Worm (Caenorhabditis elegans): ENCODE data around the gene Y67D8C.22.

Gene Y67D8C.22

ce11 chrIV:3046889-3047288 lies 29.2 kb downstream of the Y67D8C.22 start:
- TF ChIP-seq mes-2 (tag; optimal IDR thresholded peaks at IDR 0.05; ENCODE audit: poor library complexity, severe bottlenecking) (no peak), set-16 (GFP tag; IDR thresholded peaks at IDR 0.05) (peak; percentile 72)

ce11 chrIV:3046009-3046408 lies 30.1 kb downstream of the Y67D8C.22 start:
- TF ChIP-seq Y48G9A.11 (GFP tag; IDR thresholded peaks at IDR 0.05) = no peak
- no peak for TF ChIP-seq zag-1 (tag; optimal IDR thresholded peaks at IDR 0.05)
- peak; percentile 63 for TF ChIP-seq set-16 (GFP tag; IDR thresholded peaks at IDR 0.05)
- TF ChIP-seq ceh-20 (GFP tag; IDR thresholded peaks at IDR 0.05) = no peak
- TF ChIP-seq mdl-1 (tag; optimal IDR thresholded peaks at IDR 0.05) = no peak

- TF ChIP-seq ceh-28 (tag; optimal IDR thresholded peaks at IDR 0.05) (no peak), pha-4 (GFP tag; IDR thresholded peaks at IDR 0.05) (0 out of 2 replicates have a peak, but pooled peaks have one; percentile 47), pha-4 (tag; optimal IDR thresholded peaks at IDR 0.05) (no peak), saeg-2 (GFP tag; IDR thresholded peaks at IDR 0.05) (no peak), lin-39 (tag; optimal IDR thresholded peaks at IDR 0.05) (no peak), zfp-2 (tag; optimal IDR thresholded peaks at IDR 0.05) (no peak), daf-8 (GFP tag; IDR thresholded peaks at IDR 0.05) (no peak), Y48G9A.11 (GFP tag; IDR thresholded peaks at IDR 0.05) (no peak), set-16 (GFP tag; IDR thresholded peaks at IDR 0.05) (peak; percentile 90), aha-1 (tag) (peak; percentile 46)
Measured at ce11 chrIV:3044158-3044557, 31.9 kb downstream of the Y67D8C.22 start.

ce11 chrIV:3038740-3039139 lies 37.4 kb downstream of the Y67D8C.22 start:
- TF ChIP-seq arid-1 (GFP tag; conservative IDR thresholded peaks at IDR 0.05) = no peak
- TF ChIP-seq set-16 (GFP tag; IDR thresholded peaks at IDR 0.05) = peak; percentile 90
- no peak for TF ChIP-seq mdl-1 (tag; optimal IDR thresholded peaks at IDR 0.05)

- TF ChIP-seq set-16 (GFP tag; IDR thresholded peaks at IDR 0.05) = peak; percentile 84
- no peak for TF ChIP-seq lin-15B (tag; optimal IDR thresholded peaks at IDR 0.05)
Measured at ce11 chrIV:3037932-3038331, 38.2 kb downstream of the Y67D8C.22 start.

ce11 chrIV:3035375-3035774 lies 40.7 kb downstream of the Y67D8C.22 start:
- TF ChIP-seq F49E8.2 (tag; optimal IDR thresholded peaks at IDR 0.05; ENCODE audit: borderline replicate concordance) = no peak
- peak; percentile 69 for TF ChIP-seq set-16 (GFP tag; IDR thresholded peaks at IDR 0.05)
- TF ChIP-seq unc-62 (GFP tag; optimal IDR thresholded peaks at IDR 0.05 in 1 of 2) = peak in 1 of 2 experiments; percentile 79
- TF ChIP-seq unc-62 (tag; optimal IDR thresholded peaks at IDR 0.05) = no peak

- TF ChIP-seq lin-38 (GFP tag; IDR thresholded peaks at IDR 0.05) = peak; percentile 38; the same call in 1 of the 2 replicates
- 0 out of 2 replicates have a peak, but pooled peaks have one; percentile 38 for TF ChIP-seq arid-1 (GFP tag; conservative IDR thresholded peaks at IDR 0.05)
- peak in 1 of 2 experiments; percentile 25 for TF ChIP-seq daf-16 (GFP tag; optimal IDR thresholded peaks at IDR 0.05)
- TF ChIP-seq daf-16 (tag; optimal IDR thresholded peaks at IDR 0.05) = no peak
- TF ChIP-seq ZK546.5 (tag; optimal IDR thresholded peaks at IDR 0.05) = no peak
- TF ChIP-seq lsy-2 (tag; optimal IDR thresholded peaks at IDR 0.05) = peak in 1 of 2 experiments; percentile 5
- no peak for TF ChIP-seq spr-1 (tag; optimal IDR thresholded peaks at IDR 0.05)
- TF ChIP-seq T26A8.4 (GFP tag; IDR thresholded peaks at IDR 0.05) = 0 out of 2 replicates have a peak, but pooled peaks have one; percentile 35
- peak in 1 of 2 experiments; percentile 36 for TF ChIP-seq hif-1 (tag; optimal IDR thresholded peaks at IDR 0.05)
Measured at ce11 chrIV:3032020-3032419, 44.1 kb downstream of the Y67D8C.22 start.

ce11 chrIV:3029882-3030281 lies 46.2 kb downstream of the Y67D8C.22 start:
- TF ChIP-seq daf-16 (GFP tag; optimal IDR thresholded peaks at IDR 0.05) (no peak), daf-16 (tag; optimal IDR thresholded peaks at IDR 0.05) (no peak), nhr-28 (tag; optimal IDR thresholded peaks at IDR 0.05) (peak; percentile 48), ztf-11 (tag; optimal IDR thresholded peaks at IDR 0.05) (no peak), egl-27 (tag; optimal IDR thresholded peaks at IDR 0.05) (no peak), ces-1 (GFP tag; optimal IDR thresholded peaks at IDR 0.05) (no peak), set-16 (GFP tag; IDR thresholded peaks at IDR 0.05) (peak; percentile 22; the same call in 1 of the 2 replicates), dmd-6 (GFP tag; IDR thresholded peaks at IDR 0.05) (no peak), egl-43 (GFP tag; IDR thresholded peaks at IDR 0.05) (0 out of 2 replicates have a peak, but pooled peaks have one; percentile 31), jun-1 (tag; optimal IDR thresholded peaks at IDR 0.05) (no peak), mxl-2 (GFP tag; conservative IDR thresholded peaks at IDR 0.05) (no peak), nhr-76 (tag; optimal IDR thresholded peaks at IDR 0.05) (no peak), pqm-1 (tag; optimal IDR thresholded peaks at IDR 0.05) (peak; percentile 47), zip-11 (GFP tag; IDR thresholded peaks at IDR 0.05) (0 out of 2 replicates have a peak, but pooled peaks have one; percentile 4), vab-7 (GFP tag; IDR thresholded peaks at IDR 0.05) (no peak)

Measured in whole organism, L4 larva.